Worm (Caenorhabditis elegans) whole organism, early embryonic: ENCODE results near the gene msp-113.

ENCODE experiments used
- ama-1 ChIP-seq: fragments of 150-350 bp; optimal IDR thresholded peaks from 2 replicates; lab custom pipeline; 2014
- ceh-13 ChIP-seq: fragments of 200-800 bp; sonication (Bioruptor generic); optimal IDR thresholded peaks from 2 replicates; lab custom pipeline; 2018; ENCODE audit warnings: mild to moderate bottlenecking, missing genetic modification characterization, missing compliant biosample characterization
- flt-1 ChIP-seq: fragments of 200-800 bp; sonication (Bioruptor generic); IDR thresholded peaks from 2 replicates; pipeline ENCODE4 v1.3.6; 2022; ENCODE audit warnings: missing genetic modification characterization, missing compliant biosample characterization
- hnd-1 ChIP-seq: sonication (generic microtip); optimal IDR thresholded peaks from 2 replicates; lab custom pipeline; 2016; ENCODE audit warnings: missing genetic modification characterization, missing compliant biosample characterization
- pes-1 ChIP-seq: fragments of 200-800 bp; sonication (Bioruptor generic); IDR thresholded peaks from 2 replicates; pipeline ENCODE4 v1.3.6; 2022; ENCODE audit warnings: missing genetic modification reagents, missing genetic modification characterization, missing compliant biosample characterization
- tbx-37 ChIP-seq: fragments of 200-800 bp; sonication (Bioruptor generic); conservative IDR thresholded peaks from 2 replicates; pipeline ENCODE4 v1.3.6; 2022; ENCODE audit warnings: missing genetic modification reagents, missing genetic modification characterization, missing compliant biosample characterization

DNA sequence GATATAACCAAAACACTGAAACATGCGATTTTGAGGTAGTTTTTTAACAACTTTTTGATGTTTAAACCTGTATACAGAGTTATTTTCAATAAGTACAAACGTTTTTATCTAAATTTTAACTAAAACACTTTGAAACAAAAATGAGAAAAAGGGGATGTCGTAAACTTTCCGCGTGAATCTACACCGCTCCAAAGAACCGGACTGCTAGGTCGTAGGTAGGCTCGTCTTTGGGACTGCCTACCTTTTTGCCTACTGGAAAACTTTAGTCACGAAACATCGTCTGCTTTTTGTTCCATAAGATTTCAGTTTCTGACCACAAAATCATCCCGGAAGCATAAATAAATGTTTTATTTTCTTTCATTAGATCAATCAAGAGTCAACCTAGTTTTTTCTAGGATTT lies 6.6 kb upstream of the msp-113 start:
- no peak for TF ChIP-seq pes-1 (GFP tag; lab: Robert Waterston, UW)
- no peak for TF ChIP-seq ama-1 (lab: Kevin White, UChicago)
- TF ChIP-seq tbx-37 (GFP tag; lab: Robert Waterston, UW) = no peak
- TF ChIP-seq ceh-13 = no peak
- TF ChIP-seq hnd-1 (tag; lab: Kevin White, UChicago) = no peak
- TF ChIP-seq flt-1 (GFP tag; lab: Robert Waterston, UW) = no peak
